Fruit fly (Drosophila melanogaster) Kc167 (cell line): ENCODE results near the gene grsm.

Experiments
- Myc ChIP-seq: fragments of >200 bp; optimal IDR thresholded peaks from 2 replicates; lab custom pipeline; 2017; ENCODE audit warnings: missing external identifiers
- Sin3A ChIP-seq: fragments of >200 bp; optimal IDR thresholded peaks from 2 replicates; lab custom pipeline; 2018; ENCODE audit warnings: missing external identifiers
- h ChIP-seq: fragments of >200 bp; optimal IDR thresholded peaks from 3 replicates; lab custom pipeline; 2018; ENCODE audit warnings: missing external identifiers
- insv ChIP-seq: fragments of >200 bp; optimal IDR thresholded peaks from 3 replicates; lab custom pipeline; 2018; ENCODE audit warnings: missing external identifiers
- psq ChIP-seq: fragments of >200 bp; optimal IDR thresholded peaks from 2 replicates; lab custom pipeline; 2017; ENCODE audit warnings: missing external identifiers
- ttk ChIP-seq: sonication (Bioruptor generic); optimal IDR thresholded peaks from 2 replicates; lab custom pipeline; 2017; ENCODE audit warnings: missing external identifiers

DNA sequence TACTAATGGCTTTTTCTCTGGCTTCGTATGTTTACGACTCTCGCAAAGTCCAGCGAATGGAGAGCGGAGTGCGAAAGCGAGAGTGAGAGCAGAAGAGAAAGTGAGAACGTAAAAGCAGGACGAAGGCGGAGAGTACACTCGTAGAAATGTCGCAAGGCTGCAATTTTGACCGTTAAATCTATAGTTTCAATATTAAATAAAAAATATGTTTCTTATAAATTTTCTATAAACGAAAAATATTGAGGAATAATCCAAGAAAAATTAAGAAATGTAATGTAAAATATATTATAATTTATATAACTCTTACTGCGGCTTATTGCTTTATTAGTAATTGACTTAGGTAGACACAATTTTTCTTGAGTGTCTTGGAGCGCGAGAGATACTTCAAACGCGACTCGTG lies 6.9 kb upstream of the grsm start:
- no peak for TF ChIP-seq Myc (lab: Kevin White, UChicago)
- no peak for TF ChIP-seq h (lab: Kevin White, UChicago)
- TF ChIP-seq psq (lab: Kevin White, UChicago): no peak
- TF ChIP-seq insv (lab: Kevin White, UChicago): no peak
- TF ChIP-seq Sin3A (lab: Kevin White, UChicago): no peak
- no peak for TF ChIP-seq ttk (lab: Kevin White, UChicago)
